Fruit fly (Drosophila melanogaster): ENCODE results near the gene CG6195.

CG6195 gene

dm6 chr3R:19648289-19648916, at the start of gene CG6195, which contains the start of gene CG31220:
Gene CG6195, minus strand, starts transcription at chr3R:19648410.
Gene CG31220, plus strand, starts transcription at chr3R:19648487.
- no peak for TF ChIP-seq CG17801 (GFP tag; optimal IDR thresholded peaks at IDR 0.05; ENCODE audit: partially characterized antibody)

DNA sequence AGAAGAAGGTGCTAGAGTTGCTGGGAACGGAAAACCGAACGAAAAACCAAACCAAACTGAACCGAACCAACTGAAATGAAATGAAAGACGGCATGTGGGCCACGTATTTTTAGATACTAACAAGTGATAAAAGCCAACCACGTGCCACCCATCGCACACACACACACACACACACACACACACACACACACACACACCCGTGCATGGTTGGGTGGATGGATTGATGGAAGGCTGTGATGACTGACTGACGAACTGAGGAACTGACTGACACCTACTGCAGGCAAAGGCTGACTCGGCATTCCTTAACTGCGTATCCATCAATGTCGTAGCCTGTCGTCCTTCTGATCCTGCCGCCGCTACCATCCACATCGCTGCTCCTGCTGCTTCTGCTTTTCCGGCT, 34.2 kb upstream of the CG6195 start:
- TF ChIP-seq CG17801 (GFP tag; optimal IDR thresholded peaks at IDR 0.05; ENCODE audit: partially characterized antibody) = no peak

DNA sequence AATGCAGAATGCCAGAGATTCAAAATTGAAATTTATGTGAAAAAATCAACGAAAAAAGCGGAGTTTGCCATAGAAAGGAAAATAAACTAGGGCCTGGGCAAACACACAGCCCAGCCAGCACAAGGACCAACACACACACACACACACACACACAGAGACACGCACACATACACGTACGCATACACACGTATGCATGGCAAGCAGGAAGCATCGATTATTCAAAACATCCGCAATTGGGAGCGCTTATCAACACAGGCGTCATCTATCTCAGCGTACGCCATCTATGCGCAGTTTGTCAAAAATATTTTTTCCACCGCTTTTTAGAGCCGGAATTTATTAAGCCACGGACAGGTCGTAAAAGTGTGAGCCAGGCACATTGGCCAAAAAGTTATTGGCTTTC, 31.6 kb upstream of the CG6195 start:
- no peak for TF ChIP-seq CG17801 (GFP tag; optimal IDR thresholded peaks at IDR 0.05; ENCODE audit: partially characterized antibody)

DNA sequence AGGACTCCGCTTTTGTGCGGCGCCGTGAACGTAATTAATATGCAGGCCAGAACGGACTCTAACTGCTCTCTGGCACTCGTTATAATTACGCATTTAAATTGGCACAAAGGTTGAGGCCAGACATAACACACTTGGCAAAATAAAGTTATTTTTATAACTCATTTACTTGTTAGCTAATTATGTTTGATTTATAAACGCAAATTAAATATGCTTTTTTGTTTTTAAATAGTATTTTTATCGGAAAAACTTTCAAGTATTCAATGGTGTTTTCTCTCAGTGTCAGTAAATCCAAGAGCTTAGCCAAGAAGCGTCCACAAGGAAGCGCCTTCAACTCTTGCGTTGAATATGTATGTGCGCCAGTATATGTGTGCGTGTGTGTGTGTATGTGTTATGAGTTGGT, 24.7 kb upstream of the CG6195 start:
- TF ChIP-seq CG17801 (GFP tag; optimal IDR thresholded peaks at IDR 0.05; ENCODE audit: partially characterized antibody) = no peak

- TF ChIP-seq CG17801 (GFP tag; optimal IDR thresholded peaks at IDR 0.05; ENCODE audit: partially characterized antibody) = no peak
Measured at dm6 chr3R:19672136-19672535, 23.9 kb upstream of the CG6195 start.

DNA sequence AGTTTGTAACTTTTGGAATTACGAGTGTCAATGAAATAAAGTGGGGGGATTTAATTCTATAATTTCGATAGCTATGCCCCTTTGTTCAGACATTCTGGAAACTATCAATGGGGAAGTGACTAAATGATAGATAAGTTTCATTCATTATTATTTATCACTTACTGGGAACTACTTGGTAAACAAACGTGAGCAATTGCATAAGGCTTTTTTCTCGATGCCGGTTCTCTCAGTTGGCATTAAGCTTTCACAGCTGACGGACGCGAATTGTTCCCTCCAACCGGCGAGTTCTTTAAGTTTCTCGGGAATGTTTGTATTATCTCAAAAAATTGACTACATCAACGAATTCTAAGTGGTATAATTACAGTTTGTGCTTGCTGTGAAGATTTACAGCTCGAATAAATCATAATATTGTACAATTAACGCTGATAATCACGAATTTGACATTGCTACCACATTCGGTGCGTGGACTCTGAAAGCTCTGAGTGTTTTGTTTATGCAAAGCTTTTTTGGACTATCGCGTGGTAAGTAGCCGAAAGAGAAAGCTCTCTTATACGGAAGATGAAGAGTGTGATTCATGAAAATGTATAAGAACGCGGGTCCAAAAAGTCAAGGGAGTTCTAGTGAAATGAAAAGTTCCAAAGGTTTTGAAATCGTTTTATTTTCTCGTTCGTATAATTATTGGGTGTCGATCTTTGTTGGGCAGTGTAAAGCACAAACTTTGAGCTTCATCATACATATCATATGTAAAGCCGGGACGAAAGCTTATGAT, 23.2 kb upstream of the CG6195 start, which contains the start of gene Naam:
TSS of gene Naam (plus strand) at position 228 of the 769 bp plus-strand sequence.
- peak; percentile 19 for TF ChIP-seq CG17801 (GFP tag; optimal IDR thresholded peaks at IDR 0.05; ENCODE audit: partially characterized antibody)

dm6 chr3R:19664713-19665112, 16.5 kb upstream of the CG6195 start, which contains the start of gene CG7432:
Gene CG7432, plus strand, starts transcription at chr3R:19665007.
- no peak for TF ChIP-seq CG17801 (GFP tag; optimal IDR thresholded peaks at IDR 0.05; ENCODE audit: partially characterized antibody)

- TF ChIP-seq CG17801 (GFP tag; optimal IDR thresholded peaks at IDR 0.05; ENCODE audit: partially characterized antibody) = no peak
Measured at dm6 chr3R:19659448-19659847, 11.2 kb upstream of the CG6195 start, which contains the start of gene ort. Gene ort, plus strand, starts transcription at chr3R:19659748.

- TF ChIP-seq CG17801 (GFP tag; optimal IDR thresholded peaks at IDR 0.05; ENCODE audit: partially characterized antibody) = no peak
Measured at dm6 chr3R:19657766-19658165, 9.6 kb upstream of the CG6195 start, which contains the start of gene CG6184. Gene CG6184, minus strand, starts transcription at chr3R:19657866.

dm6 chr3R:19657235-19657634, 9.0 kb upstream of the CG6195 start:
- TF ChIP-seq CG17801 (GFP tag; optimal IDR thresholded peaks at IDR 0.05; ENCODE audit: partially characterized antibody) = no peak

DNA sequence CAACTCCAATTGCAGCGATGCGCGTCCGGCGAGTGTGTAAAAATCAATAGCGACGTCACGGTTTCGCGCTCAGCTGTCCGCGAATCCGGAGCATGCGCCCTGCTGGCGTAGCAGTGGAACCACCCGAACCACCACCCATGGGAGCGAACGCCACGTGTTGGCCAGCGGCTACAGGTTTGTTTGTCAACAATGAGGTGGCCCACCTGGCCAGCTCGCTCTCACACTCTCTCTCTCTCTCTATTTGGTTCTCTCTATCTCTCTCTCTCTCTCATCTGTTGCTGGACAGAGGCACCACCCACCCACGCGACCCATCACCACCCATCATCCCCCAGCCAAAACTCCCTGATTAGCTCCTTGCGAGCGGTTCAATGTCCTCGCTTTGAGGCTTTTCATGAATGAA, 8.2 kb upstream of the CG6195 start:
- TF ChIP-seq CG17801 (GFP tag; optimal IDR thresholded peaks at IDR 0.05; ENCODE audit: partially characterized antibody) = no peak

DNA sequence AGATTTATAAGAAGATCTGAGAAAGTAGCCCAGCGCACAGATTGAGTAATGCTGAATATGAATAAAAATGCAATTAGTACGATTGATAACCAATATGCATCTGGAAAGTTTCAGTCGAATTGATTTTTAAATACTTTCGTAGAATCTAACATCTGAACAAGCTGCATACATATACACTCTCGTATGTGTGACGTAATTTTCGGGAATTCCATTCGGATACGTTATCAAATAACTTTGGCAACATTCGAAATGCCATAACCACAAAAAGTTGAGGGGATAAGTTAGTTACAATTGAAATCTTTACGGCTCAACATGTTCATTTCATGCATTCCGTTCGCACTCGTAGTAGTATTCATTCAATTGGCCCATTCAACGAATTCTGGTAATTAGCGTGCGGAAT, 2.5 kb upstream of the CG6195 start, which contains the start of gene CG31219:
TSS of gene CG31219 (plus strand) at position 301 of the 400 bp plus-strand sequence.
- TF ChIP-seq CG17801 (GFP tag; optimal IDR thresholded peaks at IDR 0.05; ENCODE audit: partially characterized antibody) = no peak

DNA sequence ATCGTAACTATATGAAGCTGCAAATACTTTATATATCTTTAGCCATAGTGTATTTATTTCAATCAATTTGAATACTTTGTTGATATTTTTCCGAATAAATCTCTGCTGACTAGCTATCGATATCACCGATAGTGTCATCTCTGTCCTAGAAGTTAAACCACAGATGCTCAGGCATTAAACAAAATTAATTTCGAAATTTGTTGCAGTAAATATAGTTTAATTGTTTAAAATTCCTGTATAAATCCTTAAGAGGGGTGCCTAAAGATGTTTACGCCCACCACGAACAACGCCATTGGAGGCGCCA, 3.4 kb downstream of the CG6195 start, which contains the start of gene Nup58:
TSS of gene Nup58 (plus strand) at position 126 of the 304 bp plus-strand sequence.
- peak; percentile 11 for TF ChIP-seq CG17801 (GFP tag; optimal IDR thresholded peaks at IDR 0.05; ENCODE audit: partially characterized antibody)

- peak; percentile 74 for TF ChIP-seq CG17801 (GFP tag; optimal IDR thresholded peaks at IDR 0.05; ENCODE audit: partially characterized antibody)
Measured at dm6 chr3R:19644094-19644900, 3.9 kb downstream of the CG6195 start, which contains the start of gene Vha13. Gene Vha13, minus strand, starts transcription at chr3R:19644386.

dm6 chr3R:19642893-19643270, 5.3 kb downstream of the CG6195 start:
- TF ChIP-seq CG17801 (GFP tag; optimal IDR thresholded peaks at IDR 0.05; ENCODE audit: partially characterized antibody) = no peak

All from ovary, adult (tissue).